Fruit fly (Drosophila melanogaster) whole organism, embryonic: ENCODE data around the gene CG2854.
A peak's percentile ranks its signal among the peaks of the same experiment; 100 is the strongest.

Source experiments
- BtbVII ChIP-seq: fragments of 200-800 bp; sonication (Bioruptor generic); optimal IDR thresholded peaks from 3 replicates; lab custom pipeline; 2017; ENCODE audit warnings: missing biosample characterization, mild to moderate bottlenecking, missing genetic modification characterization
- CG10979 ChIP-seq: fragments of 200-800 bp; sonication (Bioruptor generic); optimal IDR thresholded peaks from 2 replicates; lab custom pipeline; 2018; ENCODE audit warnings: missing biosample characterization, mild to moderate bottlenecking, missing genetic modification characterization, moderate library complexity
- CG11695 ChIP-seq: fragments of 200-800 bp; sonication (Bioruptor generic); IDR thresholded peaks from 3 replicates; pipeline ENCODE4 v1.3.6; 2022; ENCODE audit warnings: missing biosample characterization, missing genetic modification characterization
- CG11723 ChIP-seq: fragments of 200-800 bp; sonication (Bioruptor generic); optimal IDR thresholded peaks from 2 replicates; lab custom pipeline; 2017; ENCODE audit warnings: missing biosample characterization, mild to moderate bottlenecking, missing genetic modification characterization
- CG13296 ChIP-seq: fragments of 200-800 bp; sonication (Bioruptor generic); optimal IDR thresholded peaks from 3 replicates; lab custom pipeline; 2018; ENCODE audit warnings: missing biosample characterization, mild to moderate bottlenecking, missing genetic modification characterization
- CG1529 ChIP-seq: fragments of 200-800 bp; sonication (Bioruptor generic); optimal IDR thresholded peaks from 3 replicates; lab custom pipeline; 2018; ENCODE audit warnings: missing biosample characterization, missing genetic modification characterization
- CG15696 ChIP-seq: fragments of 200-800 bp; sonication (Bioruptor generic); optimal IDR thresholded peaks from 2 replicates; lab custom pipeline; 2019; ENCODE audit warnings: missing biosample characterization, mild to moderate bottlenecking, missing genetic modification characterization, moderate library complexity
- CG17568 ChIP-seq: fragments of 200-800 bp; sonication (Bioruptor generic); optimal IDR thresholded peaks from 2 replicates; lab custom pipeline; 2018; ENCODE audit warnings: missing biosample characterization, mild to moderate bottlenecking, missing genetic modification characterization, moderate library complexity
- CG34422 ChIP-seq: fragments of 200-800 bp; sonication (Bioruptor generic); IDR thresholded peaks from 3 replicates; pipeline ENCODE4 v1.3.6; 2022; ENCODE audit warnings: missing biosample characterization, missing genetic modification characterization
- CG3726 ChIP-seq: fragments of 200-800 bp; sonication (Bioruptor generic); IDR thresholded peaks from 3 replicates; pipeline ENCODE4, ENCODE4 v1.3.6; 2022; ENCODE audit warnings: missing biosample characterization, missing genetic modification characterization
- CG3838 ChIP-seq: fragments of 200-800 bp; sonication (Bioruptor generic); optimal IDR thresholded peaks from 3 replicates; lab custom pipeline; 2016; ENCODE audit warnings: missing biosample characterization, missing genetic modification characterization
- CG42726 ChIP-seq: fragments of 200-800 bp; sonication (Bioruptor generic); IDR thresholded peaks from 2 replicates; pipeline ENCODE4 v1.3.6; 2022; ENCODE audit warnings: missing biosample characterization, missing genetic modification characterization; ENCODE audit not compliant: partially characterized antibody
- CG4282 ChIP-seq: fragments of 200-800 bp; sonication (Bioruptor generic); optimal IDR thresholded peaks from 2 replicates; lab custom pipeline; 2016; ENCODE audit warnings: missing biosample characterization, missing genetic modification characterization
- CG5180 ChIP-seq: fragments of 200-800 bp; sonication (Bioruptor generic); optimal IDR thresholded peaks from 3 replicates; lab custom pipeline; 2017; ENCODE audit warnings: missing biosample characterization, missing genetic modification characterization, mild to moderate bottlenecking, moderate library complexity, missing genetic modification reagents
- CG6854 ChIP-seq: fragments of 200-800 bp; sonication (Bioruptor generic); optimal IDR thresholded peaks from 3 replicates; lab custom pipeline; 2017; ENCODE audit warnings: missing biosample characterization, mild to moderate bottlenecking, missing genetic modification characterization
- CG9437 ChIP-seq: fragments of 200-800 bp; sonication (Bioruptor generic); optimal IDR thresholded peaks from 2 replicates; lab custom pipeline; 2018; ENCODE audit warnings: missing biosample characterization, mild to moderate bottlenecking, missing genetic modification characterization
- CG9817 ChIP-seq: fragments of 200-800 bp; sonication (Bioruptor generic); optimal IDR thresholded peaks from 2 replicates; lab custom pipeline; 2018; ENCODE audit warnings: missing biosample characterization, mild to moderate bottlenecking, missing genetic modification characterization, moderate library complexity
- Dref ChIP-seq: fragments of 200-800 bp; sonication (Bioruptor generic); IDR thresholded peaks from 2 replicates; pipeline ENCODE4 v1.3.6; 2022; ENCODE audit warnings: missing biosample characterization, missing genetic modification characterization
- ERR ChIP-seq: fragments of 200-800 bp; sonication (Bioruptor generic); optimal IDR thresholded peaks from 2 replicates; lab custom pipeline; 2016; ENCODE audit warnings: missing biosample characterization, missing genetic modification characterization
- HmgZ ChIP-seq: fragments of 200-800 bp; sonication (Bioruptor generic); optimal IDR thresholded peaks from 2 replicates; lab custom pipeline; 2018; ENCODE audit warnings: missing biosample characterization, mild to moderate bottlenecking, missing genetic modification characterization
- Hmx ChIP-seq: fragments of 200-800 bp; sonication (Bioruptor generic); optimal IDR thresholded peaks from 2 replicates; lab custom pipeline; 2016; ENCODE audit warnings: missing biosample characterization, missing genetic modification characterization
- Lpt ChIP-seq: fragments of >200 bp; optimal IDR thresholded peaks from 2 replicates; lab custom pipeline; 2018; ENCODE audit warnings: missing biosample characterization, missing genetic modification characterization
- Myb ChIP-seq: fragments of 200-800 bp; sonication (Bioruptor generic); optimal IDR thresholded peaks from 2 replicates; lab custom pipeline; 2016; ENCODE audit warnings: missing biosample characterization, missing genetic modification characterization
- PHDP ChIP-seq: fragments of 200-800 bp; sonication (Bioruptor generic); optimal IDR thresholded peaks from 3 replicates; lab custom pipeline; 2018; ENCODE audit warnings: missing biosample characterization, mild to moderate bottlenecking, missing genetic modification characterization, moderate library complexity
- az2 ChIP-seq: fragments of 200-800 bp; sonication (Bioruptor generic); optimal IDR thresholded peaks from 3 replicates; lab custom pipeline; 2016; ENCODE audit warnings: missing biosample characterization, missing genetic modification characterization
- bigmax ChIP-seq: fragments of 200-800 bp; sonication (Bioruptor generic); optimal IDR thresholded peaks from 2 replicates; lab custom pipeline; 2018; ENCODE audit warnings: missing biosample characterization, mild to moderate bottlenecking, missing genetic modification characterization
- caup ChIP-seq: fragments of 200-800 bp; sonication (Bioruptor generic); optimal IDR thresholded peaks from 3 replicates; lab custom pipeline; 2017; ENCODE audit warnings: missing biosample characterization, mild to moderate bottlenecking, missing genetic modification characterization, moderate library complexity; ENCODE audit not compliant: severe bottlenecking
- dm ChIP-seq: fragments of 200-800 bp; sonication (Bioruptor generic); optimal IDR thresholded peaks from 3 replicates; lab custom pipeline; 2016; ENCODE audit warnings: missing biosample characterization, missing genetic modification characterization
- dpn ChIP-seq, 2 experiments: fragments of 200-800 bp; sonication (Bioruptor generic); optimal IDR thresholded peaks; 3 replicates each; lab custom pipeline; 2016; ENCODE audit warnings: missing biosample characterization in 2 of 2, missing genetic modification characterization in 2 of 2
- dysf ChIP-seq: fragments of 200-800 bp; sonication (Bioruptor generic); IDR thresholded peaks from 3 replicates; pipeline ENCODE4 v1.3.6; 2022; ENCODE audit warnings: missing biosample characterization, missing genetic modification characterization
- emc ChIP-seq: fragments of 200-800 bp; sonication (Bioruptor generic); optimal IDR thresholded peaks from 2 replicates; lab custom pipeline; 2016; ENCODE audit warnings: missing biosample characterization, missing genetic modification characterization
- fd102C ChIP-seq: fragments of 200-800 bp; sonication (Bioruptor generic); optimal IDR thresholded peaks from 2 replicates; lab custom pipeline; 2018; ENCODE audit warnings: missing biosample characterization, mild to moderate bottlenecking, missing genetic modification characterization, moderate library complexity
- fd96Cb ChIP-seq: fragments of 200-800 bp; sonication (Bioruptor generic); optimal IDR thresholded peaks from 2 replicates; lab custom pipeline; 2018; ENCODE audit warnings: missing biosample characterization, mild to moderate bottlenecking, missing genetic modification characterization, moderate library complexity
- gt ChIP-seq: fragments of 200-800 bp; sonication (Bioruptor generic); IDR thresholded peaks from 2 replicates; pipeline ENCODE4 v1.3.6; 2022; ENCODE audit warnings: missing biosample characterization, missing genetic modification characterization
- hkb ChIP-seq, 2 experiments: fragments of 200-800 bp in 1 of 2; fragments of >200 bp in 1 of 2; sonication (Bioruptor generic) in 1 of 2; IDR thresholded peaks in 1 of 2; optimal IDR thresholded peaks in 1 of 2; 2 replicates each; pipeline versions ENCODE4 v1.3.6 to Lab custom; 2017 to 2022; ENCODE audit warnings: missing biosample characterization in 1 of 2, missing genetic modification characterization in 1 of 2
- hth ChIP-seq: fragments of >200 bp; optimal IDR thresholded peaks from 2 replicates; lab custom pipeline; 2017; ENCODE audit warnings: inconsistent platforms
- insv ChIP-seq, 2 experiments: fragments of 200-800 bp; sonication (Bioruptor generic); optimal IDR thresholded peaks; 3 replicates each; lab custom pipeline; 2016 to 2018; ENCODE audit warnings: missing biosample characterization in 2 of 2, missing genetic modification characterization in 2 of 2
- kay ChIP-seq: fragments of 200-800 bp; sonication (Bioruptor generic); optimal IDR thresholded peaks from 2 replicates; lab custom pipeline; 2016; ENCODE audit warnings: missing biosample characterization, missing genetic modification characterization
- ken ChIP-seq: fragments of 200-800 bp; sonication (Bioruptor generic); IDR thresholded peaks from 3 replicates; pipeline ENCODE4 v1.3.6; 2022; ENCODE audit warnings: missing biosample characterization, missing genetic modification characterization
- kni ChIP-seq: fragments of 200-800 bp; sonication (Bioruptor generic); optimal IDR thresholded peaks from 3 replicates; lab custom pipeline; 2017; ENCODE audit warnings: mild to moderate bottlenecking, missing biosample characterization, missing genetic modification reagents, missing genetic modification characterization
- knrl ChIP-seq: fragments of 200-800 bp; sonication (Bioruptor generic); IDR thresholded peaks from 3 replicates; pipeline ENCODE4 v1.3.6; 2022; ENCODE audit warnings: missing biosample characterization, missing genetic modification characterization; ENCODE audit not compliant: partially characterized antibody
- org-1 ChIP-seq: fragments of 200-800 bp; sonication (Bioruptor generic); optimal IDR thresholded peaks from 2 replicates; lab custom pipeline; 2017; ENCODE audit warnings: missing biosample characterization, missing genetic modification characterization
- pho ChIP-seq: fragments of 200-800 bp; sonication (Bioruptor generic); optimal IDR thresholded peaks from 2 replicates; lab custom pipeline; 2016; ENCODE audit warnings: missing biosample characterization, missing genetic modification characterization
- pnt ChIP-seq: fragments of 200-800 bp; sonication (Bioruptor generic); optimal IDR thresholded peaks from 3 replicates; lab custom pipeline; 2016; ENCODE audit warnings: missing biosample characterization, missing genetic modification characterization
- prd ChIP-seq, 3 experiments: fragments of >200 bp in 2 of 3; fragments of 200-800 bp in 1 of 3; sonication (Bioruptor generic) in 1 of 3; optimal IDR thresholded peaks in 2 of 3; IDR thresholded peaks in 1 of 3; 2 replicates in 2 of 3; 3 replicates in 1 of 3; pipeline versions ENCODE4 v1.3.6 to Lab custom; 2017 to 2022; ENCODE audit warnings: missing biosample characterization in 1 of 3, missing genetic modification characterization in 1 of 3
- run ChIP-seq: fragments of 200-800 bp; sonication (Bioruptor generic); optimal IDR thresholded peaks from 3 replicates; lab custom pipeline; 2018; ENCODE audit warnings: missing biosample characterization, mild to moderate bottlenecking, missing genetic modification characterization
- trh ChIP-seq: fragments of 200-800 bp; sonication (Bioruptor generic); optimal IDR thresholded peaks from 2 replicates; lab custom pipeline; 2016; ENCODE audit warnings: missing biosample characterization, missing genetic modification characterization
- ttk ChIP-seq: fragments of 200-800 bp; sonication (Bioruptor generic); IDR thresholded peaks from 2 replicates; pipeline ENCODE4 v2.1.2; 2022; ENCODE audit warnings: missing biosample characterization, missing genetic modification characterization

Gene CG2854

DNA sequence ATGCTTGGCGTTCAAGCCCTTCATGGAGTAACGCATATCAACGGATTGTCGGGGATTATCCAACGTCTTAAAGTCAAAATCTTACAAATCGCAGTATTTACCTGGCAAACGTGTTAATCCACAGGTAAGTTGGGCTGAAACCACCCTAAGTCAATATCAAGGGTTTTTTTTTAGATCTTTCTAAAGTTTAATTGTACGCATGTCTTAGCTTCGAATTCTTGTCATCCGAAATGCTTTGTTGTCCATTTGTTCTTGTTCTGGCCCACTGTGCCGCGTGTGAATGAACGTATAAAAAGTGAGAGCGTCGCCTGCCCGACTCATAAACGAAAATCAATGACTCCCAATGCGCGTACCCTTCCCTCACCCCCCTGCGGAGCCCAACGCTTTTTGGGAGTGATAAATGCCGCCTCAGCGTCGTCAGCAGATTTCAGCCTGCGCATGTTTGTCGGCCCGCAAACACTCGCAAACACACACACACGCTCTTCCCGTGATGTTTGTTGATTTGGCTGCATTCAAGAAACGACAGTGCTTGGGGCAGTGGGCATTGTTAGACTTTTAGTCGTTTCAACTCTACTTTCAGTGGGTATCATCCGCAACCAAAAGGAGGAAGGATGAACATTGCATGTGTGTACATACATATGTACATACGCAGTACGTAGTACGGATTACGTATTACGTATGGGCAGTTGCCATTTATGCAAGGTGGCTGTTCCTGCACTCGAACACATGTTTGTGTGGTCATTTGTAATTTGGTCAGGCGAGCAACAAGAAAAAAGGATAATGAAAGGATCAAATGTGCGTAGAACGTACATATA, 30.5 kb upstream of the CG2854 start (continued):
- TF ChIP-seq ken (GFP tag; lab: Robert Waterston, UW) (peak; percentile 73; the same call in 2 of the 3 replicates), insv (GFP tag; optimal IDR thresholded peaks at IDR 0.05; lab: Kevin White, UChicago) (peak; percentile 41 to 65), knrl (no peak), PHDP (tag; lab: Kevin White, UChicago) (peak; percentile 93), CG15696 (tag; lab: Kevin White, UChicago) (peak; percentile 89), CG6854 (GFP tag; lab: Kevin White, UChicago) (peak; percentile 91), kay (GFP tag; lab: Kevin White, UChicago) (peak; percentile 88), pnt (GFP tag; lab: Kevin White, UChicago) (peak; percentile 92), kni (GFP tag; lab: Kevin White, UChicago) (peak; percentile 83), emc (GFP tag; lab: Kevin White, UChicago) (peak; percentile 70), caup (GFP tag; lab: Kevin White, UChicago) (peak; percentile 92), fd102C (GFP tag; lab: Kevin White, UChicago) (peak; percentile 42), CG34422 (GFP tag; lab: Robert Waterston, UW) (no peak), ttk (GFP tag; lab: Robert Waterston, UW) (peak; percentile 64), prd (optimal IDR thresholded peaks at IDR 0.05; lab: Kevin White, UChicago) (no peak), prd (GFP tag; IDR thresholded peaks at IDR 0.05; lab: Robert Waterston, UW) (peak; percentile 86), HmgZ (peak; percentile 90), CG4282 (peak; percentile 83), org-1 (GFP tag; lab: Kevin White, UChicago) (peak; percentile 98), trh (GFP tag; lab: Kevin White, UChicago) (peak; percentile 62), CG9817 (tag; lab: Kevin White, UChicago) (peak; percentile 82), ERR (GFP tag; lab: Kevin White, UChicago) (peak; percentile 85), hkb (optimal IDR thresholded peaks at IDR 0.05; lab: Kevin White, UChicago) (no peak), hkb (GFP tag; IDR thresholded peaks at IDR 0.05; lab: Robert Waterston, UW) (peak; percentile 87), CG5180 (peak; percentile 85), Hmx (GFP tag; lab: Kevin White, UChicago) (peak; percentile 84), CG17568 (GFP tag; lab: Kevin White, UChicago) (peak; percentile 85), Myb (peak; percentile 82), CG3726 (GFP tag; lab: Robert Waterston, UW) (no peak; the same call in 2 of the 3 replicates), Dref (GFP tag; lab: Robert Waterston, UW) (no peak), dm (peak; percentile 91), CG9437 (GFP tag; lab: Kevin White, UChicago) (peak; percentile 84), CG42726 (GFP tag; lab: Robert Waterston, UW) (no peak), CG13296 (GFP tag; lab: Kevin White, UChicago) (peak; percentile 89), az2 (GFP tag; lab: Kevin White, UChicago) (peak; percentile 92), CG3838 (peak; percentile 80), gt (GFP tag; lab: Robert Waterston, UW) (peak; percentile 54), BtbVII (GFP tag; lab: Kevin White, UChicago) (peak; percentile 95), bigmax (GFP tag; lab: Kevin White, UChicago) (no peak), dpn (GFP tag; optimal IDR thresholded peaks at IDR 0.05; lab: Kevin White, UChicago) (peak; percentile 95), CG1529 (GFP tag; lab: Kevin White, UChicago) (peak; percentile 94), dysf (GFP tag; lab: Robert Waterston, UW) (peak; percentile 92), CG10979 (tag; lab: Kevin White, UChicago) (peak; percentile 96), CG11695 (peak; percentile 87), run (tag; lab: Kevin White, UChicago) (peak; percentile 91), CG11723 (peak; percentile 91), fd96Cb (peak; percentile 94), pho (peak; percentile 91), hth (no peak), Lpt (no peak)
